Fruit fly (Drosophila melanogaster) whole organism, embryonic: ENCODE measurements around the gene Arp8.

Source experiments
- Atf-2 ChIP-seq: fragments of 200-800 bp; sonication (Bioruptor generic); optimal IDR thresholded peaks from 2 replicates; lab custom pipeline; 2016; ENCODE audit warnings: missing biosample characterization, missing genetic modification characterization
- Bgb ChIP-seq: fragments of 200-800 bp; sonication (Bioruptor generic); IDR thresholded peaks from 2 replicates; pipeline ENCODE4 v1.3.6; 2022; ENCODE audit warnings: missing biosample characterization, missing genetic modification characterization; ENCODE audit not compliant: partially characterized antibody
- CG11560 ChIP-seq: fragments of 200-800 bp; sonication (Bioruptor generic); IDR thresholded peaks from 3 replicates; pipeline ENCODE4 v1.3.6; 2022; ENCODE audit warnings: missing biosample characterization, missing genetic modification characterization
- CG12104 ChIP-seq: fragments of 200-800 bp; sonication (Bioruptor generic); optimal IDR thresholded peaks from 3 replicates; lab custom pipeline; 2016; ENCODE audit warnings: missing biosample characterization, missing genetic modification characterization
- CG14050 ChIP-seq: fragments of 200-800 bp; sonication (Bioruptor generic); IDR thresholded peaks from 3 replicates; pipeline ENCODE4 v1.3.6; 2022; ENCODE audit warnings: missing biosample characterization, missing genetic modification characterization
- CG15514 ChIP-seq: fragments of 200-800 bp; sonication (Bioruptor generic); optimal IDR thresholded peaks from 3 replicates; lab custom pipeline; 2017; ENCODE audit warnings: missing biosample characterization, missing genetic modification characterization, mild to moderate bottlenecking, moderate library complexity, missing genetic modification reagents
- CG15696 ChIP-seq: fragments of 200-800 bp; sonication (Bioruptor generic); optimal IDR thresholded peaks from 2 replicates; lab custom pipeline; 2019; ENCODE audit warnings: missing biosample characterization, mild to moderate bottlenecking, missing genetic modification characterization, moderate library complexity
- CG16815 ChIP-seq: fragments of 200-800 bp; sonication (Bioruptor generic); optimal IDR thresholded peaks from 3 replicates; lab custom pipeline; 2017; ENCODE audit warnings: missing biosample characterization, mild to moderate bottlenecking, missing genetic modification characterization
- CG18011 ChIP-seq: fragments of 200-800 bp; sonication (Bioruptor generic); optimal IDR thresholded peaks from 2 replicates; lab custom pipeline; 2017; ENCODE audit warnings: missing biosample characterization, missing genetic modification characterization, mild to moderate bottlenecking, moderate library complexity, missing genotype
- CG1832 ChIP-seq: fragments of 200-800 bp; sonication (Bioruptor generic); optimal IDR thresholded peaks from 2 replicates; lab custom pipeline; 2017; ENCODE audit warnings: missing biosample characterization, mild to moderate bottlenecking, missing genetic modification characterization, inconsistent platforms
- CG18619 ChIP-seq: fragments of 200-800 bp; sonication (Bioruptor generic); optimal IDR thresholded peaks from 3 replicates; lab custom pipeline; 2017; ENCODE audit warnings: missing biosample characterization, mild to moderate bottlenecking, missing genetic modification characterization
- CG18764 ChIP-seq: fragments of 200-800 bp; sonication (Bioruptor generic); optimal IDR thresholded peaks from 3 replicates; lab custom pipeline; 2016; ENCODE audit warnings: missing biosample characterization, missing genetic modification characterization
- CG2712 ChIP-seq: fragments of 200-800 bp; optimal IDR thresholded peaks from 3 replicates; lab custom pipeline; 2019; ENCODE audit warnings: missing biosample characterization, mild to moderate bottlenecking, missing genetic modification characterization, moderate library complexity
- CG34224 ChIP-seq: fragments of 200-800 bp; sonication (Bioruptor generic); IDR thresholded peaks from 3 replicates; pipeline ENCODE4 v1.3.6; 2022; ENCODE audit warnings: missing biosample characterization, missing genetic modification characterization; ENCODE audit not compliant: partially characterized antibody
- CG4820 ChIP-seq: fragments of 200-800 bp; sonication (Bioruptor generic); optimal IDR thresholded peaks from 3 replicates; lab custom pipeline; 2016; ENCODE audit warnings: missing biosample characterization, missing genetic modification characterization
- CG4854 ChIP-seq: fragments of 200-800 bp; sonication (Bioruptor generic); optimal IDR thresholded peaks from 2 replicates; lab custom pipeline; 2016; ENCODE audit warnings: missing biosample characterization, missing genetic modification characterization, inconsistent platforms
- CG6854 ChIP-seq: fragments of 200-800 bp; sonication (Bioruptor generic); optimal IDR thresholded peaks from 3 replicates; lab custom pipeline; 2017; ENCODE audit warnings: missing biosample characterization, mild to moderate bottlenecking, missing genetic modification characterization
- CG7357 ChIP-seq: fragments of 200-800 bp; sonication (Bioruptor generic); IDR thresholded peaks from 3 replicates; pipeline ENCODE4 v1.3.6; 2022; ENCODE audit warnings: missing biosample characterization, missing genetic modification characterization
- CG8089 ChIP-seq: fragments of 200-800 bp; sonication (Bioruptor generic); optimal IDR thresholded peaks from 3 replicates; lab custom pipeline; 2016; ENCODE audit warnings: missing biosample characterization, missing genetic modification characterization
- CG8359 ChIP-seq: fragments of 200-800 bp; sonication (Bioruptor generic); optimal IDR thresholded peaks from 2 replicates; lab custom pipeline; 2017; ENCODE audit warnings: missing biosample characterization, mild to moderate bottlenecking, missing genetic modification characterization, borderline replicate concordance
- CG9437 ChIP-seq: fragments of 200-800 bp; sonication (Bioruptor generic); optimal IDR thresholded peaks from 2 replicates; lab custom pipeline; 2018; ENCODE audit warnings: missing biosample characterization, mild to moderate bottlenecking, missing genetic modification characterization
- CkIIα-i1 ChIP-seq: fragments of 200-800 bp; sonication (Bioruptor generic); IDR thresholded peaks from 2 replicates; pipeline ENCODE4 v1.3.6; 2022; ENCODE audit warnings: missing biosample characterization, missing genetic modification characterization
- Dek ChIP-seq: fragments of 200-800 bp; sonication (Bioruptor generic); optimal IDR thresholded peaks from 3 replicates; lab custom pipeline; 2019; ENCODE audit warnings: missing biosample characterization, mild to moderate bottlenecking, missing genetic modification characterization, moderate library complexity
- ERR ChIP-seq: fragments of 200-800 bp; sonication (Bioruptor generic); optimal IDR thresholded peaks from 2 replicates; lab custom pipeline; 2016; ENCODE audit warnings: missing biosample characterization, missing genetic modification characterization
- Eip74EF ChIP-seq, 2 experiments: fragments of 200-800 bp in 1 of 2; fragments of >200 bp in 1 of 2; sonication (Bioruptor generic) in 1 of 2; optimal IDR thresholded peaks; 2 replicates each; lab custom pipeline; 2017 to 2019; ENCODE audit warnings: missing biosample characterization in 2 of 2, missing genetic modification characterization in 2 of 2, mild to moderate bottlenecking in 1 of 2, moderate library complexity in 1 of 2
- Hr39 ChIP-seq: fragments of >200 bp; optimal IDR thresholded peaks from 2 replicates; lab custom pipeline; 2017
- Hr51 ChIP-seq, 2 experiments: fragments of 200-800 bp; sonication (Bioruptor generic); optimal IDR thresholded peaks; 2 replicates in 1 of 2; 3 replicates in 1 of 2; lab custom pipeline; 2016 to 2018; ENCODE audit warnings: missing biosample characterization in 2 of 2, missing genetic modification characterization in 2 of 2, mild to moderate bottlenecking in 1 of 2, moderate library complexity in 1 of 2
- NK7.1 ChIP-seq: fragments of 200-800 bp; sonication (Bioruptor generic); optimal IDR thresholded peaks from 3 replicates; lab custom pipeline; 2016; ENCODE audit warnings: missing biosample characterization, missing genetic modification characterization
- Ssrp ChIP-seq: fragments of 200-800 bp; sonication (Bioruptor generic); optimal IDR thresholded peaks from 2 replicates; lab custom pipeline; 2018; ENCODE audit warnings: missing biosample characterization, mild to moderate bottlenecking, missing genetic modification characterization, moderate library complexity
- ara ChIP-seq: fragments of 200-800 bp; sonication (Bioruptor generic); IDR thresholded peaks from 2 replicates; pipeline ENCODE4 v1.3.6; 2022; ENCODE audit warnings: missing biosample characterization, missing genetic modification characterization
- ash1 ChIP-seq: fragments of 200-800 bp; sonication (Bioruptor generic); optimal IDR thresholded peaks from 2 replicates; lab custom pipeline; 2018; ENCODE audit warnings: missing biosample characterization, mild to moderate bottlenecking, missing genetic modification characterization
- crp ChIP-seq, 2 experiments: fragments of 200-800 bp; sonication (Bioruptor generic); optimal IDR thresholded peaks; 2 replicates in 1 of 2; 3 replicates in 1 of 2; lab custom pipeline; 2017; ENCODE audit warnings: missing biosample characterization in 2 of 2, missing genetic modification characterization in 2 of 2, mild to moderate bottlenecking in 1 of 2, moderate library complexity in 1 of 2
- dimm ChIP-seq: fragments of 200-800 bp; sonication (Bioruptor generic); IDR thresholded peaks from 2 replicates; pipeline ENCODE4 v1.3.6; 2022; ENCODE audit warnings: missing biosample characterization, missing genetic modification characterization
- emc ChIP-seq: fragments of 200-800 bp; sonication (Bioruptor generic); optimal IDR thresholded peaks from 2 replicates; lab custom pipeline; 2016; ENCODE audit warnings: missing biosample characterization, missing genetic modification characterization
- ewg ChIP-seq: fragments of 200-800 bp; sonication (Bioruptor generic); optimal IDR thresholded peaks from 3 replicates; lab custom pipeline; 2017; ENCODE audit warnings: mild to moderate bottlenecking, missing biosample characterization, missing genetic modification reagents, missing genetic modification characterization
- fd64A ChIP-seq: fragments of 200-800 bp; sonication (Bioruptor generic); optimal IDR thresholded peaks from 3 replicates; lab custom pipeline; 2018; ENCODE audit warnings: missing biosample characterization, mild to moderate bottlenecking, missing genetic modification characterization
- insv ChIP-seq, 2 experiments: fragments of 200-800 bp; sonication (Bioruptor generic); optimal IDR thresholded peaks; 3 replicates each; lab custom pipeline; 2016 to 2018; ENCODE audit warnings: missing biosample characterization in 2 of 2, missing genetic modification characterization in 2 of 2
- klu ChIP-seq: fragments of 200-800 bp; sonication (Bioruptor generic); IDR thresholded peaks from 2 replicates; pipeline ENCODE4 v1.3.6; 2022; ENCODE audit warnings: missing biosample characterization, missing genetic modification characterization
- lab ChIP-seq: fragments of 200-800 bp; sonication (Bioruptor generic); optimal IDR thresholded peaks from 3 replicates; lab custom pipeline; 2017; ENCODE audit warnings: missing biosample characterization, missing genetic modification characterization, mild to moderate bottlenecking, moderate library complexity, missing genetic modification reagents
- mld ChIP-seq: fragments of 200-800 bp; sonication (Bioruptor generic); IDR thresholded peaks from 3 replicates; pipeline ENCODE4 v1.3.6; 2022; ENCODE audit warnings: missing biosample characterization, missing genetic modification characterization; ENCODE audit not compliant: partially characterized antibody
- org-1 ChIP-seq: fragments of 200-800 bp; sonication (Bioruptor generic); optimal IDR thresholded peaks from 2 replicates; lab custom pipeline; 2017; ENCODE audit warnings: missing biosample characterization, missing genetic modification characterization
- repo ChIP-seq: fragments of 200-800 bp; sonication (Bioruptor generic); optimal IDR thresholded peaks from 2 replicates; lab custom pipeline; 2016; ENCODE audit warnings: missing biosample characterization, missing genetic modification characterization
- sens-2 ChIP-seq: fragments of 200-800 bp; sonication (Bioruptor generic); IDR thresholded peaks from 2 replicates; pipeline ENCODE4 v1.3.6; 2022; ENCODE audit warnings: missing biosample characterization, missing genetic modification characterization
- tin ChIP-seq: fragments of 200-800 bp; sonication (Bioruptor generic); optimal IDR thresholded peaks from 3 replicates; lab custom pipeline; 2016; ENCODE audit warnings: missing biosample characterization, missing genetic modification characterization
- tll ChIP-seq, 2 experiments: fragments of 200-800 bp in 1 of 2; fragments of >200 bp in 1 of 2; sonication (Bioruptor generic) in 1 of 2; optimal IDR thresholded peaks; 2 replicates each; lab custom pipeline; 2017 to 2019; ENCODE audit warnings: missing biosample characterization in 2 of 2, missing genetic modification characterization in 2 of 2, mild to moderate bottlenecking in 1 of 2, moderate library complexity in 1 of 2
- unpg ChIP-seq: fragments of 200-800 bp; sonication (Bioruptor generic); optimal IDR thresholded peaks from 3 replicates; lab custom pipeline; 2018; ENCODE audit warnings: missing biosample characterization, mild to moderate bottlenecking, missing genetic modification characterization, moderate library complexity
- vvl ChIP-seq: fragments of 200-800 bp; sonication (Bioruptor generic); IDR thresholded peaks from 2 replicates; pipeline ENCODE4 v1.3.6; 2022; ENCODE audit warnings: missing biosample characterization, missing genetic modification characterization
- zen ChIP-seq: fragments of 200-800 bp; sonication (Bioruptor generic); optimal IDR thresholded peaks from 3 replicates; lab custom pipeline; 2018; ENCODE audit warnings: missing biosample characterization, mild to moderate bottlenecking, missing genetic modification characterization, moderate library complexity
- zfh1 ChIP-seq: fragments of 200-800 bp; sonication (Bioruptor generic); IDR thresholded peaks from 3 replicates; pipeline ENCODE4 v1.3.6; 2022; ENCODE audit warnings: missing biosample characterization, missing genetic modification characterization

Gene Arp8

dm6 chrX:17830211-17830616, 30.4 kb downstream of the Arp8 start (continued):
- TF ChIP-seq tll (GFP tag; optimal IDR thresholded peaks at IDR 0.05; lab: Kevin White, UChicago) (peak; percentile 65 to 79), CG18011 (GFP tag; lab: Kevin White, UChicago) (no peak), CG16815 (GFP tag; lab: Kevin White, UChicago) (peak; percentile 12), dimm (GFP tag; lab: Robert Waterston, UW) (no peak), CG4854 (no peak), crp (GFP tag; optimal IDR thresholded peaks at IDR 0.05; lab: Kevin White, UChicago) (no peak), CG15696 (tag; lab: Kevin White, UChicago) (peak; percentile 64), repo (no peak), Bgb (GFP tag; lab: Robert Waterston, UW) (no peak), org-1 (GFP tag; lab: Kevin White, UChicago) (peak; percentile 14), Hr51 (GFP tag; optimal IDR thresholded peaks at IDR 0.05; lab: Kevin White, UChicago) (peak in 1 of 2 experiments; percentile 13), CG9437 (GFP tag; lab: Kevin White, UChicago) (no peak), ash1 (GFP tag; lab: Kevin White, UChicago) (no peak), CG18619 (GFP tag; lab: Kevin White, UChicago) (no peak), CG2712 (tag; lab: Kevin White, UChicago) (peak; percentile 45), Dek (no peak), klu (no peak), ERR (GFP tag; lab: Kevin White, UChicago) (no peak), CG34224 (GFP tag; lab: Robert Waterston, UW) (no peak), Hr39 (lab: Kevin White, UChicago) (no peak), Atf-2 (no peak), ara (GFP tag; lab: Robert Waterston, UW) (no peak), lab (GFP tag; lab: Kevin White, UChicago) (no peak), zen (peak; percentile 10), CG18764 (GFP tag; lab: Kevin White, UChicago) (no peak), Ssrp (tag; lab: Kevin White, UChicago) (peak; percentile 8), CG15514 (GFP tag; lab: Kevin White, UChicago) (no peak), CG7357 (no peak), insv (GFP tag; optimal IDR thresholded peaks at IDR 0.05; lab: Kevin White, UChicago) (no peak), Eip74EF (GFP tag; optimal IDR thresholded peaks at IDR 0.05; lab: Kevin White, UChicago) (no peak), vvl (GFP tag; lab: Robert Waterston, UW) (no peak), emc (no peak), CkIIα-i1 (no peak), NK7.1 (GFP tag; lab: Kevin White, UChicago) (no peak), CG14050 (GFP tag; lab: Robert Waterston, UW) (no peak), unpg (GFP tag; lab: Kevin White, UChicago) (no peak), CG8359 (no peak), mld (GFP tag; lab: Robert Waterston, UW) (no peak), ewg (GFP tag; lab: Kevin White, UChicago) (no peak), tin (GFP tag; lab: Kevin White, UChicago) (no peak), CG6854 (no peak), sens-2 (no peak), CG11560 (tag; lab: Robert Waterston, UW) (no peak), CG4820 (GFP tag; lab: Kevin White, UChicago) (no peak), zfh1 (GFP tag; lab: Robert Waterston, UW) (0 out of 3 replicates have a peak, but pooled peaks have one; percentile 5), CG8089 (GFP tag; lab: Kevin White, UChicago) (no peak), CG1832 (GFP tag; lab: Kevin White, UChicago) (no peak), fd64A (GFP tag; lab: Kevin White, UChicago) (no peak), CG12104 (GFP tag; lab: Kevin White, UChicago) (no peak)
